Fruit fly (Drosophila melanogaster): Measurements from ENCODE around the gene CG43391.

DNA sequence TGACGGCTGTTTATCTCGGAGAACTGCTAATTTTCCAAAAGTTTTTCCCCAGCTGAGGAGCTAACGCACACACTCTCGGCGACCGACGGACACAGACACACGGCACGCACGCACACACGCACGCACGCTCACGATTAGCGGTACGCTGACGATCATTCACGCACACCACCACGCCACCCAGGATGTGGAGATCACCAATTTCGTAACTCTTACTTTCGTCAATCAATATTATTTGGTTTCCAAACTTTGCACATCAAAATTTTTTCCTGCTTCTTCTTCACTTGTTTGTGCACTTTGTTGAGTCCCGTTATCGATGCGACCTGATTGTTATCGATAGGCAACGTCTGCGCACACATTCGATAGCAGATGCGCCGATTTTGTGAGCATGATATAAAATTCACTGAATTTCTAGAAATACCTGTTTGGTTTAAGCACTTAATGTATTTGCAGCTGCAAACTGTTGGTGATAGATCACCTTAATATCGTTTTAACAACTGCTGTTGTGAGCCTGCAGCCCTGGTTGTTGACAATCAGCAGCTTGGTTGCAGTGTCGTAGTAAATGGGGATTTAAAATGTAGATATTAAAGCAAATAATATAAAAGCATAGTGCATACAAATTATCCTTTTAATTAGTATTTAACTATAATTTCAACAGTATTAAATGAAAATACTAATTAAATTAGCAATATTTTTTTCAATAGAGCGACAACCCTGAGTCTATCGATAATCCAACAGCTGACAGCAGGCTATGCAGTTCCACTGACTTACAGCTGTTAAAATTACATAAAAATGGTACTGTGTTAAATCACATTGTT lies 18.7 kb downstream of the CG43391 start, which contains the start of the genes CG7394 and Mob2:
- peak; percentile 72 for TF ChIP-seq pad (GFP tag; optimal IDR thresholded peaks at IDR 0.05)
- peak; percentile 82 for TF ChIP-seq CG1620 (GFP tag; optimal IDR thresholded peaks at IDR 0.05)
- peak; percentile 94 for TF ChIP-seq CG11617 (GFP tag; optimal IDR thresholded peaks at IDR 0.05)
- TF ChIP-seq cic (GFP tag; optimal IDR thresholded peaks at IDR 0.05), result peak; percentile 53
- peak; percentile 86 for TF ChIP-seq Clk (GFP tag; optimal IDR thresholded peaks at IDR 0.05)
- TF ChIP-seq CG5204 (GFP tag; optimal IDR thresholded peaks at IDR 0.05), result peak; percentile 92
- TF ChIP-seq tj (GFP tag; optimal IDR thresholded peaks at IDR 0.05), result peak; percentile 76
- TF ChIP-seq toe (GFP tag; optimal IDR thresholded peaks at IDR 0.05), result peak; percentile 88
- peak; percentile 95 for TF ChIP-seq CG7045 (GFP tag; optimal IDR thresholded peaks at IDR 0.05)
- peak; percentile 83 for TF ChIP-seq ovo (GFP tag; optimal IDR thresholded peaks at IDR 0.05)
- TF ChIP-seq CG14711 (tag; optimal IDR thresholded peaks at IDR 0.05), result peak; percentile 99

Data from whole organism, adult.